Fruit fly (Drosophila melanogaster) S2 (cell line): ENCODE results near the gene MtnF.
A peak's percentile ranks its signal among the peaks of the same experiment; 100 is the strongest.

ENCODE experiments used
- CG8478 ChIP-seq: fragments of >200 bp; optimal IDR thresholded peaks from 2 replicates; lab custom pipeline; 2018
- CTCF ChIP-seq, 2 experiments: fragments of >200 bp; optimal IDR thresholded peaks; 2 replicates each; lab custom pipeline; 2018

The MtnF gene

DNA sequence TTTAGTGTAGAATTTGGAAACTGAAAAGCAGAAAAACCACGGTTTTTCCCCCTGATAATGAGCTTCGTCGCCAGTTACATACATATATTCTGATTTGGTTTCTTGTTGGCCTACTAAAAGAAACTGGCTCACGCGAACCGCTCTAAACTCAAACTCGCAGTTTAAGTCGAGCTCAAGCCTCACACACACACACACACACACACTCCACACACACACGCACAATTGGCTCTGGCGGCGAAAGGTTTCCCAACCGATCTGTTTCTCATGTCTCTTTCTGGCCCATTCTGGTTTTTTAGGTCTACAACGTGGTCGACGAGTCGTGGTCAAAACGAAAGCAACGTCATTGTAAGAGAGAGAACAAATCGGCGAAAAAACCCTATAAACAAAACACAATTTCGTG is 44.7 kb downstream of the MtnF start:
- TF ChIP-seq CTCF (optimal IDR thresholded peaks at IDR 0.05; lab: Kevin White, UChicago) = no peak
- no peak for TF ChIP-seq CG8478

DNA sequence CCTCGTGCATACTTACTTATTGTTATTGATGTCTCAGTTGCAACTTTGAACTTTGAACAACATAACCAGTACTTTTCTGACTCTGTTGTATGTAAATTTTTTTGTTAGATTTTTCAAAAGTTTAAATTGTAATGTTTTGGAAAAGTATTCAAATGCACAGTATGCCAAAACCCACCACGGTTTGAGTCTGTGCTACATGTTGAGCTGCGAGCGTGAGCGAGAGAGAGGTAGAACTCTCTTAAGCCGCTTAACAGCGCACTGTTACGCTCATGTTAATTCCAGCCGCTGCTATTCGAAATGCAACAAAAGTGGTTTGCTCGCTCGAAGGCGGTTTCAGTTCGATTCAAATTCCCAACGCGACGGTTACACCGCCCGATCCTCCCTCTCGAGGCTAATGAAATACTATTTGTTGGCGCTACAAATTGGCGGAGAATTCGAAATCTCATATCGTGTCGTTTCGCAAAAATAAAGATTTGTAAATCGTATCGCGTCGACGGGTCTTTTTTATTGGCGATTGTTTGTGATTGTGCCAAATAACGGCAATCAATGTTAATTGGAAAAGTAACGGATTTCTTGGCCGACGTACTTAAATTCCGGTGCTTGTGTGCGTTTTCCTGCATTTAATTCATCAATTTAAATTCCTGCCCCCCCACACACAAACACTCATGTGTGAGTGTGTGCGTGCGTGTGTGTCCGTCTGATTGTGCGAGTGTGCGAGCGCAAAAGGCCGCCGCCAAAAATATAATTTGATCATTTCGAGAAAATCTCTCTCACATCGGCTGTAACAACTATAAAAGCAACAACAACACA is 45.9 kb downstream of the MtnF start:
- TF ChIP-seq CG8478 (no peak), CTCF (optimal IDR thresholded peaks at IDR 0.05; lab: Kevin White, UChicago) (no peak)

DNA sequence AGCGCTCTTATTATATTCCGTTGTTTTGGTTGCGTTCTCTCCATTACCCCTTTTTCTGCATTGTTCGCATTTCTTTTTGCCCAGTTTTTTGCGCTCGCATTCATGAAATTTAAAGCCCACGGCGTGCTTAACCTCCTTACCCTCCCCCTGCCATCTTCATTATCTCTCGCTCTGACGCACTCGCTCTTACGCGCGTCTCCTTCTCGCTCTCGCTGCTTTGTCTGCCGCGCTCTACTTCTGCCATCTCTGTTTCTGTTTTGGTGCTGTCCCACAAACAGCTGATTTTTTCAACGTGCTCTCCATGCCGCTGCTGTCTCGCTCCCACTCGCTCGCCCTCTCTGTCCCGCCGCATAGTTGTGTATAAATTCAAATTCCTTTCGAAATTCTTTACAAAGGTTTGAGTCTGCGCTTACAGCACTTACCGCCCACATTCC is 48.5 kb downstream of the MtnF start:
- peak; percentile 60 to 62 for TF ChIP-seq CTCF (optimal IDR thresholded peaks at IDR 0.05; lab: Kevin White, UChicago)
- no peak for TF ChIP-seq CG8478

DNA sequence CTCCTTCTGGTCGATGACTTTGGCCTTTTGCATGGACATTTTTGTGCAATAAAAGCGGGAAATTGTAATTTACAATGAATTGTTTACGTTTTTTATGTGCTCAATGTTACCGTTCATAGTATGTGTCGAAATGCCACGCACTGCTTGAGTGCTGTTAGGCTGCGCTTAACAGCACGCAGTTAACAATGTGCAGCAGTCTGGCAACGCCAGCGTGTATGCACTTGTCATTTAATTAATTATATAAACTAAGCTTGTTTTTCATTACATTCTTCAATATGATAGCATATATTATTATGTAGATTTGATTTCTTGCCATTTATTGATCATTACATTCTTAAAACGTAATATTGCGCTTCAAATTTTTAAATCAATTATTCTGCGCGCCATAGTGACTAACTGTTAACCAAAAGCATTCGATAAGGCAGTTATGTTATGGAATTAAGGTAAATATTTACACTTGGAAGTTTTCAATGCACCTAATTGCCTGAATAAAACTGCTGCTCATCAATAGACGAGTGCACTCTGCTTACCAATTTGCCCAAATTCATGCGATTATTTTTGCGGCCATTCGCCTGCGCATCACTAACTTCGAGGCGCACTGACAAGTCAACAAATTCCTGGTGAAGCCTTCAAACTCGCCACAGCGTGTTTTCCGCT is 49.8 kb downstream of the MtnF start, which contains the start of the genes CG13625 and mld:
TSS of gene CG13625 (minus strand) at position 119 of the 657 bp plus-strand sequence.
TSS of gene mld (plus strand) at position 612 of the 657 bp plus-strand sequence.
- TF ChIP-seq CTCF (optimal IDR thresholded peaks at IDR 0.05; lab: Kevin White, UChicago) (peak in 1 of 2 experiments; percentile 50), CG8478 (no peak)
